Worm (Caenorhabditis elegans): ENCODE results near the gene T21B10.3.

- no peak for TF ChIP-seq unc-86 (tag; optimal IDR thresholded peaks at IDR 0.05)
- no peak for TF ChIP-seq ceh-19 (GFP tag; optimal IDR thresholded peaks at IDR 0.05)
Observed at ce11 chrII:8951270-8951669, 17.1 kb downstream of the T21B10.3 start.

All from whole organism, late embryonic.